Worm (Caenorhabditis elegans): ENCODE measurements around the gene lelo-4.

DNA sequence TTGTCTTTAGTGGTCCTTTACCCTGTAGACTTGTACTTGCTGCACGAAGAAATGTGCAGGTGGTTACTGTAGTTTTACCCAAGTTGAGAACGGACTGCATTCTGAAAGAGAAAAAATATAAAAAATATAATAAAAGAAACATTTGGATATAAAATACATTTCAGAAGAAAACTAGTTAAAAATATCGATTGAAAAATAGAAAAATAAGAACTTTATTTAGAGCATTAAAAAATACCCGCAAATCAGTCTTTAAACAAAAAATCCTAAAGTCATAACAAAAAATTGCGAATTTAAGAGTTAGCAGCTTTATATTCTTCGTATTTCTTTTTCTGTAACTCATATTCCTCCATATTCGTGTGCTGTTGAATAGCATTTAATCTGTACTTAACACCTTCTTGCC, 45.9 kb upstream of the lelo-4 start, which contains the start of gene C25H3.7:
- TF ChIP-seq him-1 (tag; optimal IDR thresholded peaks at IDR 0.05) (no peak), dao-5 (tag; optimal IDR thresholded peaks at IDR 0.05) (no peak), W03F9.2 (tag; optimal IDR thresholded peaks at IDR 0.05) (no peak)
